Fruit fly (Drosophila melanogaster): ENCODE results near the gene PpD3.

The PpD3 gene

dm6 chr3R:9771519-9771972 is 23.9 kb downstream of the PpD3 start, which contains the start of gene CG9471 (continued):
- TF ChIP-seq slbo (GFP tag; IDR thresholded peaks at IDR 0.05) (peak; percentile 96), CG10462 (GFP tag; optimal IDR thresholded peaks at IDR 0.05) (peak; percentile 83), CG7963 (GFP tag; IDR thresholded peaks at IDR 0.05; ENCODE audit: partially characterized antibody) (no peak), row (GFP tag; IDR thresholded peaks at IDR 0.05) (peak; percentile 98), CG12942 (GFP tag; optimal IDR thresholded peaks at IDR 0.05) (peak; percentile 88), CG5180 (GFP tag; optimal IDR thresholded peaks at IDR 0.05) (peak; percentile 70), HmgD (GFP tag; optimal IDR thresholded peaks at IDR 0.05) (peak; percentile 47), tx (GFP tag; optimal IDR thresholded peaks at IDR 0.05) (peak; percentile 88), Med (GFP tag) (peak; percentile 96), CG15011 (GFP tag; optimal IDR thresholded peaks at IDR 0.05) (peak; percentile 86), CG11504 (tag; optimal IDR thresholded peaks at IDR 0.05) (peak; percentile 92), repo (GFP tag; optimal IDR thresholded peaks at IDR 0.05) (peak; percentile 68), Awh (GFP tag; IDR thresholded peaks at IDR 0.05) (peak; percentile 90), gt (GFP tag; IDR thresholded peaks at IDR 0.05) (peak; percentile 47), Nf-YA (GFP tag; IDR thresholded peaks at IDR 0.05) (peak; percentile 88), otp (GFP tag; IDR thresholded peaks at IDR 0.05) (peak; percentile 85; the same call in 2 of the 3 replicates), CG1603 (tag; optimal IDR thresholded peaks at IDR 0.05) (peak; percentile 84), CG32767 (GFP tag; IDR thresholded peaks at IDR 0.05) (peak; percentile 88; the same call in 1 of the 2 replicates), CG8924 (tag; optimal IDR thresholded peaks at IDR 0.05) (peak; percentile 93), toy (GFP tag; IDR thresholded peaks at IDR 0.05) (peak; percentile 76; the same call in 1 of the 2 replicates), pan (optimal IDR thresholded peaks at IDR 0.05) (no peak), pan (GFP tag; optimal IDR thresholded peaks at IDR 0.05 in 1 of 2, IDR thresholded peaks at IDR 0.05 in 1 of 2) (peak in 1 of 2 experiments; percentile 95), CG6175 (GFP tag; IDR thresholded peaks at IDR 0.05) (peak; percentile 67; the same call in 1 of the 3 replicates), CG8359 (GFP tag; optimal IDR thresholded peaks at IDR 0.05; ENCODE audit: borderline replicate concordance) (peak; percentile 14), shn (GFP tag; optimal IDR thresholded peaks at IDR 0.05) (peak; percentile 79), Elba2 (GFP tag; optimal IDR thresholded peaks at IDR 0.05) (peak; percentile 54), hth (optimal IDR thresholded peaks at IDR 0.05) (no peak), scrt (GFP tag; optimal IDR thresholded peaks at IDR 0.05) (peak; percentile 80), CG7745 (tag; optimal IDR thresholded peaks at IDR 0.05) (peak; percentile 58), Bteb2 (GFP tag; optimal IDR thresholded peaks at IDR 0.05) (peak; percentile 93), rib (GFP tag; IDR thresholded peaks at IDR 0.05) (peak; percentile 81), CG6272 (GFP tag; IDR thresholded peaks at IDR 0.05) (peak; percentile 87), Ssrp (tag; optimal IDR thresholded peaks at IDR 0.05) (peak; percentile 87), ranshi (GFP tag; IDR thresholded peaks at IDR 0.05) (peak; percentile 94), Meics (GFP tag; optimal IDR thresholded peaks at IDR 0.05) (peak; percentile 93), CG12769 (tag; optimal IDR thresholded peaks at IDR 0.05) (peak; percentile 92), zen (tag; optimal IDR thresholded peaks at IDR 0.05) (peak; percentile 88), H2.0 (GFP tag; IDR thresholded peaks at IDR 0.05) (peak; percentile 93), CG31224 (GFP tag; IDR thresholded peaks at IDR 0.05) (peak; percentile 83), nmo (GFP tag; optimal IDR thresholded peaks at IDR 0.05) (peak; percentile 92), Nf-YC (tag; optimal IDR thresholded peaks at IDR 0.05) (peak; percentile 82), salm (tag; optimal IDR thresholded peaks at IDR 0.05) (peak; percentile 87), schlank (tag; optimal IDR thresholded peaks at IDR 0.05) (peak; percentile 84), CG10321 (GFP tag; IDR thresholded peaks at IDR 0.05) (peak; percentile 67), D (optimal IDR thresholded peaks at IDR 0.05) (no peak), D (GFP tag; optimal IDR thresholded peaks at IDR 0.05) (peak; percentile 78), dysf (GFP tag; IDR thresholded peaks at IDR 0.05) (peak; percentile 94), ERR (GFP tag; optimal IDR thresholded peaks at IDR 0.05) (peak; percentile 90), CG11723 (GFP tag; optimal IDR thresholded peaks at IDR 0.05) (peak; percentile 84), Oaz (GFP tag; IDR thresholded peaks at IDR 0.05) (peak; percentile 80), eyg (GFP tag; optimal IDR thresholded peaks at IDR 0.05) (peak; percentile 86), stwl (tag; optimal IDR thresholded peaks at IDR 0.05) (peak; percentile 33)

Data from whole organism, embryonic.